Comparison of ENCODE assay signal across 3 fruit fly cellular contexts in the genomic region with DNA sequence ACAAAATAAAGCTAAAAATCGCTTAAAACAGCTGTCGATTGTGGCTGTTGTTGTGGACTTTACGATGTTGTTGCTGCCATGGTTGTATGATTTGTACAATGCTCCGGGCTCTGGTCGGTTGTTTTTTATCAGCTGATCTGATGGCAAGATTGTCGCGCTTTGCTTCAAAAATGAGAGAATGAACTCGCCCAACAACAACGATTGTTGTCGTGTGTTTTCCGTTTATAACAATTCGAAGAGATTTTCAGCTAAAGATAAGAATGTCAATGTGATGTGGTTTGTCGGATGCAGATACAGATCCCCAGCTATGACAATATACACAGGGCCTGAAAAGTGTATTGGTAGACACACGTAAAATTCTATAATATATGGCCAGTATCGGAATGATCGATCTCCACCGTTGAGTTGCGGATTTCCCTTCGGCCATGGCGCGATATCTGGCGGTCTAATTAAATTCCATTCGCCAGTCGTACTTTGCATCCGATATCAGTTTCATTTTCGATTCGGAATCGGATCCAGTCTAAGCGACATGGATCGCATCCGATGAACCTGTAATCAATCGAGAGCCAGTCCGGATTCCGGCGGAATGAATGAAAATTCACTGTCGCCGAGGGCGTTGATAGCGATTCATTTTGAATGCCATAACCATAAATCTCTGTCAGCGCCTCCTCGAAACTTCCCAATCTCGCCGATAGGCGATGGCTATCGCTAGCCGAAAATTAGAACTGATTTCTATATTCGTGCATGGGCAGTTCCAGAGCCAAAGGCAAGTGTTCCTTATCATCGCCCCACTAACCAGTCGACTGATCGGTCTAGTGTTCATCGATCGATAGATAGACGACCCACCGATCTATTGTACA.
TF ChIP-seq lines count a peak whose summit lies in the region.

No protein-coding gene starts in this region.

- no peak for TF ChIP-seq CTCF in whole organism, embryonic (GFP tag; optimal IDR thresholded peaks at IDR 0.05; lab: Kevin White, UChicago)

TF ChIP-seq in whole organism, embryonic, 481 proteins besides CTCF, POLR2A, EP300 and RAD21 (continues in another document):
- no peak for TF ChIP-seq Myb (GFP tag; optimal IDR thresholded peaks at IDR 0.05; lab: Kevin White, UChicago)
- TF ChIP-seq CG3995 (GFP tag; optimal IDR thresholded peaks at IDR 0.05; lab: Kevin White, UChicago): no peak
- peak in 1 of 2 experiments; percentile 61 for TF ChIP-seq Pdp1 (GFP tag; optimal IDR thresholded peaks at IDR 0.05; lab: Kevin White, UChicago)
- TF ChIP-seq grn (GFP tag; optimal IDR thresholded peaks at IDR 0.05; lab: Kevin White, UChicago): peak; percentile 100
- TF ChIP-seq gsb-n (tag; optimal IDR thresholded peaks at IDR 0.05; lab: Kevin White, UChicago): no peak
- peak; percentile 81 for TF ChIP-seq exex (tag; optimal IDR thresholded peaks at IDR 0.05; lab: Kevin White, UChicago)
- TF ChIP-seq CG8290 (GFP tag; optimal IDR thresholded peaks at IDR 0.05; lab: Kevin White, UChicago): no peak
- peak in 1 of 2 experiments; percentile 9 for TF ChIP-seq CG8290 (tag; optimal IDR thresholded peaks at IDR 0.05; lab: Kevin White, UChicago)
- TF ChIP-seq da (GFP tag; optimal IDR thresholded peaks at IDR 0.05; lab: Kevin White, UChicago): no peak
- no peak for TF ChIP-seq gro (GFP tag; optimal IDR thresholded peaks at IDR 0.05; lab: Kevin White, UChicago)
- TF ChIP-seq CG11085 (GFP tag; IDR thresholded peaks at IDR 0.05; lab: Robert Waterston, UW): no peak
- TF ChIP-seq gt (GFP tag; IDR thresholded peaks at IDR 0.05; lab: Robert Waterston, UW): no peak
- TF ChIP-seq Trl (optimal IDR thresholded peaks at IDR 0.05; lab: Kevin White, UChicago): no peak
- TF ChIP-seq Trl (GFP tag; optimal IDR thresholded peaks at IDR 0.05; lab: Kevin White, UChicago): no peak
- peak; percentile 71 for TF ChIP-seq sug (tag; optimal IDR thresholded peaks at IDR 0.05; lab: Kevin White, UChicago)
- no peak for TF ChIP-seq CG8089 (GFP tag; optimal IDR thresholded peaks at IDR 0.05; lab: Kevin White, UChicago)
- peak in 1 of 2 experiments; percentile 47 for TF ChIP-seq eve (GFP tag; optimal IDR thresholded peaks at IDR 0.05; lab: Kevin White, UChicago)
- 0 out of 3 replicates have a peak, but pooled peaks have one; percentile 31 for TF ChIP-seq ci (GFP tag; IDR thresholded peaks at IDR 0.05; lab: Robert Waterston, UW)
- TF ChIP-seq Med (GFP tag; lab: Kevin White, UChicago): peak; percentile 29
- no peak for TF ChIP-seq al (GFP tag; IDR thresholded peaks at IDR 0.05; lab: Robert Waterston, UW)
- TF ChIP-seq CG4360 (GFP tag; IDR thresholded peaks at IDR 0.05; lab: Robert Waterston, UW): peak; percentile 51; the same call in 1 of the 2 replicates
- TF ChIP-seq CG6791 (GFP tag; IDR thresholded peaks at IDR 0.05; lab: Robert Waterston, UW; ENCODE audit: partially characterized antibody): peak; percentile 52; the same call in 1 of the 3 replicates
- peak; percentile 40 for TF ChIP-seq mirr (GFP tag; optimal IDR thresholded peaks at IDR 0.05; lab: Kevin White, UChicago)
- TF ChIP-seq Hey (tag; optimal IDR thresholded peaks at IDR 0.05; lab: Kevin White, UChicago): peak; percentile 70
- TF ChIP-seq chinmo (GFP tag; IDR thresholded peaks at IDR 0.05; lab: Robert Waterston, UW; ENCODE audit: partially characterized antibody): peak; percentile 51; the same call in 1 of the 4 replicates
- peak; percentile 68 for TF ChIP-seq gem (tag; optimal IDR thresholded peaks at IDR 0.05; lab: Kevin White, UChicago)

TF ChIP-seq in whole organism, prepupa, 60 proteins besides CTCF, POLR2A, EP300 and RAD21:
- no peak for TF ChIP-seq CG6808 (GFP tag; optimal IDR thresholded peaks at IDR 0.05; lab: Kevin White, UChicago)
- no peak for TF ChIP-seq CG11762 (GFP tag; optimal IDR thresholded peaks at IDR 0.05; lab: Kevin White, UChicago; ENCODE audit: insufficient read depth)
- no peak for TF ChIP-seq CG8319 (GFP tag; optimal IDR thresholded peaks at IDR 0.05; lab: Kevin White, UChicago)
- peak; percentile 90 for TF ChIP-seq svp (GFP tag; lab: Kevin White, UChicago)

TF ChIP-seq in whole organism, wandering third instar larva, 38 proteins besides CTCF, POLR2A, EP300 and RAD21:
- TF ChIP-seq Rel (GFP tag; optimal IDR thresholded peaks at IDR 0.05; lab: Kevin White, UChicago): no peak
- TF ChIP-seq Rel (tag; optimal IDR thresholded peaks at IDR 0.05; lab: Kevin White, UChicago): peak; percentile 33
- no peak for TF ChIP-seq sv (GFP tag; optimal IDR thresholded peaks at IDR 0.05; lab: Kevin White, UChicago)
